Worm (Caenorhabditis elegans): ENCODE results near the gene oac-29.
A peak's percentile ranks its signal among the peaks of the same experiment; 100 is the strongest.

The oac-29 gene

ce11 chrV:8594105-8594964, 41.1 kb downstream of the oac-29 start, which contains the start of gene tag-196 (continued):
- TF ChIP-seq C34B4.2 (tag; optimal IDR thresholded peaks at IDR 0.05): no peak
- TF ChIP-seq egl-13 (tag; optimal IDR thresholded peaks at IDR 0.05): no peak
- no peak for TF ChIP-seq nhr-84 (tag; optimal IDR thresholded peaks at IDR 0.05)
- TF ChIP-seq grh-1 (GFP tag; IDR thresholded peaks at IDR 0.05): no peak
- peak; percentile 38 to 41 for TF ChIP-seq lsy-2 (tag; optimal IDR thresholded peaks at IDR 0.05)
- TF ChIP-seq nhr-77 (tag; optimal IDR thresholded peaks at IDR 0.05): no peak
- no peak for TF ChIP-seq fos-1 (tag; optimal IDR thresholded peaks at IDR 0.05)
- TF ChIP-seq ztf-4 (tag; optimal IDR thresholded peaks at IDR 0.05): no peak
- no peak for TF ChIP-seq C16A3.4 (tag; optimal IDR thresholded peaks at IDR 0.05)
- peak; percentile 76 for TF ChIP-seq lin-14 (GFP tag; optimal IDR thresholded peaks at IDR 0.05)
- TF ChIP-seq sptf-1 (tag; optimal IDR thresholded peaks at IDR 0.05): no peak
- no peak for TF ChIP-seq dpl-1 (GFP tag; optimal IDR thresholded peaks at IDR 0.05)
- peak; percentile 12 for TF ChIP-seq nhr-20 (tag; optimal IDR thresholded peaks at IDR 0.05)
- no peak for TF ChIP-seq elt-3 (tag; optimal IDR thresholded peaks at IDR 0.05)
- TF ChIP-seq dsc-1 (tag; optimal IDR thresholded peaks at IDR 0.05): no peak
- no peak for TF ChIP-seq mef-2 (tag; optimal IDR thresholded peaks at IDR 0.05)
- no peak for TF ChIP-seq ceh-88 (GFP tag; IDR thresholded peaks at IDR 0.05)
- TF ChIP-seq nhr-19 (GFP tag; conservative IDR thresholded peaks at IDR 0.05): peak; percentile 36; the same call in 1 of the 2 replicates
- TF ChIP-seq rnt-1 (tag; optimal IDR thresholded peaks at IDR 0.05): peak; percentile 80
- TF ChIP-seq lin-35 (GFP tag; optimal IDR thresholded peaks at IDR 0.05): peak in 1 of 2 experiments; percentile 28
- no peak for TF ChIP-seq pax-3 (tag; optimal IDR thresholded peaks at IDR 0.05)
- no peak for TF ChIP-seq sox-4 (tag; optimal IDR thresholded peaks at IDR 0.05)

- no peak for TF ChIP-seq lsy-2 (tag; optimal IDR thresholded peaks at IDR 0.05)
- no peak for TF ChIP-seq nhr-77 (tag; optimal IDR thresholded peaks at IDR 0.05)
- no peak for TF ChIP-seq hlh-4 (tag; optimal IDR thresholded peaks at IDR 0.05)
- peak; percentile 5 for TF ChIP-seq fkh-10 (GFP tag; optimal IDR thresholded peaks at IDR 0.05)
- TF ChIP-seq blmp-1 (tag; optimal IDR thresholded peaks at IDR 0.05): peak; percentile 23
- TF ChIP-seq unc-30 (tag; optimal IDR thresholded peaks at IDR 0.05): no peak
- TF ChIP-seq efl-1 (optimal IDR thresholded peaks at IDR 0.05): no peak
- peak in 1 of 2 experiments; percentile 75 for TF ChIP-seq efl-1 (GFP tag; optimal IDR thresholded peaks at IDR 0.05 in 1 of 2)
- peak; percentile 25 for TF ChIP-seq nhr-85 (tag)
- peak; percentile 38 for TF ChIP-seq lin-14 (GFP tag; optimal IDR thresholded peaks at IDR 0.05)
- no peak for TF ChIP-seq nhr-19 (GFP tag; conservative IDR thresholded peaks at IDR 0.05)
These were observed 42.7 kb downstream of the oac-29 start for ce11 chrV:8592691-8593307.

ce11 chrV:8588079-8588478, 47.4 kb downstream of the oac-29 start, which contains the start of gene C10B5.3:
TSS of gene C10B5.3 (minus strand) at chrV:8588179.
- TF ChIP-seq mep-1 (tag; optimal IDR thresholded peaks at IDR 0.05): no peak
- no peak for TF ChIP-seq nhr-76 (tag; optimal IDR thresholded peaks at IDR 0.05)
- TF ChIP-seq sptf-1 (tag; optimal IDR thresholded peaks at IDR 0.05): no peak
- no peak for TF ChIP-seq ceh-82 (tag; optimal IDR thresholded peaks at IDR 0.05)
- TF ChIP-seq elt-2 (tag; optimal IDR thresholded peaks at IDR 0.05): no peak
- no peak for TF ChIP-seq hlh-4 (tag; optimal IDR thresholded peaks at IDR 0.05)
- no peak for TF ChIP-seq irx-1 (tag; optimal IDR thresholded peaks at IDR 0.05)
- no peak for TF ChIP-seq lin-14 (GFP tag; optimal IDR thresholded peaks at IDR 0.05)
- TF ChIP-seq snpc-4 (tag; optimal IDR thresholded peaks at IDR 0.05): no peak
- no peak for TF ChIP-seq pax-3 (tag; optimal IDR thresholded peaks at IDR 0.05)
- no peak for TF ChIP-seq lin-35 (GFP tag; optimal IDR thresholded peaks at IDR 0.05)
- TF ChIP-seq isw-1 (GFP tag; IDR thresholded peaks at IDR 0.05): no peak
- no peak for TF ChIP-seq rnt-1 (tag; optimal IDR thresholded peaks at IDR 0.05)
- no peak for TF ChIP-seq nhr-12 (tag; optimal IDR thresholded peaks at IDR 0.05)
- no peak for TF ChIP-seq nhr-20 (tag; optimal IDR thresholded peaks at IDR 0.05)
- no peak for TF ChIP-seq mdl-1 (tag; optimal IDR thresholded peaks at IDR 0.05)

Measured in whole organism, L1 larva.